Fruit fly (Drosophila melanogaster): Measurements from ENCODE around the gene Osi2.

The Osi2 gene

DNA sequence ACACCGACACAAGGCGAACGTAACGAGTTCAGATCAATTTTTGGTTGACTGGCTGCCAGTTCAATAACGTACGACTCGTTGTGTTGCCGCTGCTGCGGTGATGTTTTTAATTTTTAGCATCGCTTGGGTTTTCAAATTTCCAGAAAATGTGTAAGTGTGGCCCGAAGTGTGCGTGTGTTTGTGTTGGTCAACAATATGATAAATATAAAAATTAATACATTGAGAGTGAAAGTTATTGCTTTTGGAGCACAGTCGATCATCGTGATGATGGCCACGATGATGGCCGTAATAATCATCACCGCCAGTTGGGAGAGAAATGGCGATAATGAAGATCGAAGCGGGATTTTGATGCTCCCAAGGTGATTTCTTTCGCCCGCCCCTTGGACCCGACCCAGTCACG is 17.0 kb downstream of the Osi2 start:
- TF ChIP-seq CTCF (optimal IDR thresholded peaks at IDR 0.05) (no peak), CG8478 (optimal IDR thresholded peaks at IDR 0.05) (no peak)

DNA sequence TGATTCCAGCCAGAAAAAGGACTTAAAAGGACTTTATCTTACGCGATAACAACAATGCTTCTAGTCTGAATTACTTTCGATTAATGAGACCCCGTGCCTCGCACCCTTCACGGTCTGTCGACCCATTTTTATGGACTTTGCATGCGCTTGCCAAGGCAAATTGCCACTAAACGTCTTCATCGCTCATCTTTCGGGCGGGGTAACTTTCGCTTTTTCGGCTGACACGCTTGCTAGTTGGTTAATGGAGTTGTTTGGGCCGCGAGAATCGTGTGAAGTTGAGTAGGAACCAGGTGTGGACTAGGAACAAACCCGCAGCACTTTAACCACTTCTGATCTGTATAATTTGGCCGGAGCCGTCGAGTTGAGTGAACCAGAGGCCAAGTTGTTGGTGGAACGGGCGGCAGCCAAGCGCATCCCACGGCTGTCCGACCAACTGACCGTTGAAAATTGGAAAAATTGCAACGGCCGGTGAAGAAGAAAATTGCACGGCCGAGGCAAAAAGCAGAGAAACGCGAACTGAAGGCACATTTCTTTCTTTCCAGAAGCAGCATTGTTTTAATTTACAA is 17.9 kb downstream of the Osi2 start, which contains the start of gene Osi5:
Osi5 (plus strand) TSS at position 516 of the 566 bp plus-strand sequence.
- TF ChIP-seq CTCF (optimal IDR thresholded peaks at IDR 0.05) = no peak
- no peak for TF ChIP-seq CG8478 (optimal IDR thresholded peaks at IDR 0.05)

DNA sequence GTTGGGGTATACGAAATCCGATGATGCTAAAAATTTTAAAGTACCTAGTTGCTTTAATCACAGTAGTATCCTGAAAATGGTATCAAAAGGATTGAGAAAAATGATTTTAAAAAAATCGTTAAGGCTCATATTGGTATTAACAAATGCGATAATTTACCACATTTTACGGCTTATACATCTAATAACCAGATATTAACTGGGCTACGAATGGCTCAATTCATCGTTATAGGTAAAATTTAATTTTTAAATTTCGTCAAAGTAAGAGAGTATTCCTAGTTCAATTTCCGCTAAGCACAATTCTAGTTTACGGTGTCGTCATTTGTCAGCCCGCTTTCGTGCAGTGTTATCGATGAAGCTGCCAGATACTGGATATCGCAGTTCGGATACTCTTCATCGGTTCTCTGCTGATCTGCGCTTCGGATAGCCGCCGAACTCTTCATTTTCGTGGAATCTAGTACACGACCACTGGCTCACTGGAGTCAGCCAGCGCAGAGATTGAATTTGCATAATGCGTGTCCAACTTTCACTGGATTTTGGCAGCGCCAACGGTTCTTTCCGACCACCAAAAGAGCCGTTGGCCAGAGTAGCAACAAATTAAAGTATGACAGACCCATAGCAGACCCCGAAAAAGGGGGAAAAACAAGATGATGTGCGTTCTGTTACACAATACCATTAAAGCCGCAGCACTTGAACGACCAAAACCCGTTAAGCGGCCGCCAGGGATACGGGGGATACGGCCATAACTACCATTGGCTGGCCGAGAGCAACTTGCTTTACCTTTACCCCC is 20.1 kb downstream of the Osi2 start:
- TF ChIP-seq CTCF (optimal IDR thresholded peaks at IDR 0.05) (no peak), CG8478 (optimal IDR thresholded peaks at IDR 0.05) (no peak)

DNA sequence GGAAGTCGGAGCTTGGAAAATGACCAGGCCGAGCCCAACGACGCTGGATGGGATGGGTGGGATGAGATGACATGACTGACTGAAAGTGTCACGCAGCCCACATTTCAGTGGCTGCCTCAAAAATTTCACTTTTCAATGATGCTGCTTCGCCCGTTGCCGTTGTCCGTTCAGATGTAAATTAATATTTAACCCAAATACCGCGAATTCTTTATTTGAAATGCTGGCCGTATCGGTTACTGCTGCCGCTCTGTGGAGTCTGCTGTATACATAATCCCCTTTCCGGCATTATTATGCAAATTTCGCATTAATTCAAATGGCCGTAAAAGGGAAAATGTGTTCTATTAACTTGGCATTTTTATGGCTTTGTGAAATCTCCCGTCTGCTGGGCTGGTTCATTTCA is 21.1 kb downstream of the Osi2 start:
- TF ChIP-seq CTCF (optimal IDR thresholded peaks at IDR 0.05) (no peak), CG8478 (optimal IDR thresholded peaks at IDR 0.05) (no peak)

DNA sequence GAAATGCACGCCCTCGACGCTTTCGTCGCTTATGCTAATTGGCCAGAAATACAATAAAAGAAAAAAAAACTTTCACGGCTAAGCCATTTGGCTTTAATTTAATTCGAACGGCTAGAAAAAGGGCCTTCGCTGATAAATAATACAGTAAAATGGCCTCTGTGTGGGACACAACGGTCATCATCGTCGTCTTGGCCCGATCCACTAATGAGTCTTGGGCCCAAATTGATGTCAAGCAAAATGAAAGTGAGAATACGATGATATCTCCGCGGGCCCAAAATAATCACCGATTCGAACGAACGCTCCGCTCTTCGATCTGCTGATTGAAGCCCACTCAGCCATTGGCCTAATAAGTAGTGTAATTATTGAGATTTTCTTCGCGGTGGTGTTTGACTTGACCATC is 22.2 kb downstream of the Osi2 start:
- TF ChIP-seq CTCF (optimal IDR thresholded peaks at IDR 0.05) (no peak), CG8478 (optimal IDR thresholded peaks at IDR 0.05) (no peak)

DNA sequence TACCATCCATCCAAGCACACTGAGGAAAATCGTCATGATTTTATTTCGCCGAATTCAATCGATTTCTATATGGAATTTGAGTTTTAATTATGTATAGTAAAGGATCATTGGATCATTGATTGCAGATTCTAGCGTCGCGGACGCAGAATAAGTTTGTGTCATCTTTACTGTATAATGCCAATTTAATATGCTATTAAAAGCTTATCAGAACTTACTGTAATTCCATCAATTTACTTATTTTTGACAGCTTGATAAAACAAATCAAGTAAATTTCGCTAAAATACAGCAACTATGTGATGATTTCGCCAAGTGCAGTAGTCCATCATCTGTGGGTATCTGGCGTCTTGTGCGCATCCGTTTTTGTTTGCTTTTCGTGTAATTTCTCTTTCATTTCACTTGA is 23.9 kb downstream of the Osi2 start:
- TF ChIP-seq CTCF (optimal IDR thresholded peaks at IDR 0.05) = no peak
- TF ChIP-seq CG8478 (optimal IDR thresholded peaks at IDR 0.05) = no peak

DNA sequence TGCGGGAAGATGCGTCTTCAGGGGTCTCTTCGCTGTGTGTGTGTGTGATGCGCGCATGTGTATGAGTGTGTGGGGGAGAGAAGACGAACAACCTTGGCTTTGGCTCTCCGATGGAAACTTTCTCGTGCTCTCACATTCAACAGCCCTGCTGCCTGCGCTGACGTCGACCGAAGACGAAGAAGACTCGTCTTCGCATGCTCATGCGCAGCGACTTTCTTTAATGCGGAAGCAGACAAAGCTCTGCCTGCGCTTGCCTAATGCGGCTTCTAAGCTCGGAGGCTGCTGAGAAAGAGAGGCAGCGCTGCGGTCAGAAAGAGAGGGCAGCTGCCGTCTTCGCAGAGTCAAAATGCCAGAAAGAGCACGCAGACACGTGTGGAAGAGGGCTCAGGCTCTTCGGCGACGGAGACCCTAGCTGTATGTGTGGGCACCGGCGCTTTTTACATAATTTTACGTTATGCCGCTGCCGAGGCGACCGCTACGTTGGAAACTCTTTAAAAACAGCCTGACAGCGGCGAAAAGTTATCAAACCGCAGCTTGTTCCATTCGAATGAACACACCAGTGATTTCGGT is 25.1 kb downstream of the Osi2 start, which contains the start of gene Osi6:
Osi6 (plus strand) TSS at position 520 of the 570 bp plus-strand sequence.
- no peak for TF ChIP-seq CTCF (optimal IDR thresholded peaks at IDR 0.05)
- no peak for TF ChIP-seq CG8478 (optimal IDR thresholded peaks at IDR 0.05)

dm6 chr3R:6238977-6239376 is 29.8 kb downstream of the Osi2 start:
- TF ChIP-seq CTCF (optimal IDR thresholded peaks at IDR 0.05) (no peak), CG8478 (optimal IDR thresholded peaks at IDR 0.05) (no peak)

DNA sequence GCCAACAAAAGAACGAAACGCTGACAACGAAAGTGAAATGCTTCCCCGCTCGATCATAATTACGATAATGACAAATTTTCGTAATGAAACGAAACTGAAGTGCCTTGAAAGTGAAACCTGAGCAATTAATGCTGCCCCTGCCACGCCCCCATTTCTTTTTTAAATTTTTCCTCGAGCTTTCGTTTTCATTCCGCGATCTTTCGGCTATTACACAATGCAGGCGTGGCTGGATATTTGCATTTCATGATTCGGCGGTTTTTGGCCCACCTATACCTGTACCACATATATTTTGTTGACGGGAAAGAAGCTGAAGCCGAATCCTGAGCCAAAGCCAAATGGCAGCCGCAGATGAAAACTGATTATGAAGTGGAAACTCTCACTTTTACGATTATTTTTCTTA is 31.1 kb downstream of the Osi2 start:
- TF ChIP-seq CTCF (optimal IDR thresholded peaks at IDR 0.05) (no peak), CG8478 (optimal IDR thresholded peaks at IDR 0.05) (no peak)

DNA sequence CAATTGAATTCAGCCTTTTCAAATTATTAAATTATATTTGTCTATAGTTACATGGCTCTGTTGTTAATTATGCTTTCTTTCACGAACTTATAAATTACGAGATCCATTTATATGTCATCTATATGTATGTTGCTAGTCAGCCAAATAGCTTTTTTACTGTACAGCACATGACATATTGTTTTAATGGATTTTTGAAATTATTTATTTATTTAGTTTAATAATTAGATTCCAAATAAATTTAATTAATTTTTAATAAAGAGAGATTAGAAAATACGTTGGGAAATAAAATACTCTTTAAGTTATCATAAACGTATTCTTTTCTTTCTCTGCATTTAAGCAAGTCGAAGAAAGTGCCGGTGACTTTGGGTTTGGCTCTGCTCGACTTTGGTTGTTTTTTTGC is 32.1 kb downstream of the Osi2 start:
- TF ChIP-seq CTCF (optimal IDR thresholded peaks at IDR 0.05) (no peak), CG8478 (optimal IDR thresholded peaks at IDR 0.05) (no peak)

DNA sequence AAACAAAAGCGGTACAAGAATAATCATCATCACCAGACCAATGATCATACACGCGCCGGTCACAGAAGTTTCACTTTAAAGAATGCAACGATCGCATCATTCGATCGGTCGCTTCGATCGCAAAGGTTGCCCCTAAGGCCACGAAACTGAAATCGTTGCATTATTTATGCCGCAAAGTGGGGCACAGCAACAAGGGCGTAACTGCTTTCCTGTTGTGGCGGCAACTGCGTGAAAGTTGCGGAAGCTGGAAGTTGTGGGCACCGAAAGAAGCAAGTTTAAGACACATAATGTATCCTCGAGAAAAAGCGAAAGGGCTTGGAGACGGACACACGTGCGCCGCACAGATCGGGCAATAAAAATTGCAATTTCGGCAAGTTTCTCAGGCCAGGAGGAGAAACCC is 34.9 kb downstream of the Osi2 start:
- TF ChIP-seq CG8478 (optimal IDR thresholded peaks at IDR 0.05) = no peak
- TF ChIP-seq CTCF (optimal IDR thresholded peaks at IDR 0.05) = no peak

DNA sequence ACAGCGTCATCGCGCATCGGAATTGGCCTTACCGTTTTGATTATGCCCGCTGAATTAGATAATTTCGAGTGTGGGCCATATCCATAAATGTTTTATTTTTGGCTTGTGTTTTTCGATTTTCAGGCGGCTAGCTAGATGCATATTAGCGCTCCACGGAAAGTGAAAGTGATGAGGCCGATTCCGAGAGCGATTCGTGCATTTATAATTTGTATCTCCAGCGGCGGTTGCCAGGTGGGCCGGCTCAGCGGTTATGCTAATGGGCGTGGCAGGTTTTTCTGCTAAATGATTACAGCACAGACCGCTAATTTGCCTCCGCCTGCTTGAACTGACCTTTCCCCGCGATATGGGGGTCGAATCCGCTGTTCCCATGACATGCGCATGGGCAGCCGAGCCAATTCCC is 35.8 kb downstream of the Osi2 start:
- no peak for TF ChIP-seq CG8478 (optimal IDR thresholded peaks at IDR 0.05)
- TF ChIP-seq CTCF (optimal IDR thresholded peaks at IDR 0.05) = no peak

DNA sequence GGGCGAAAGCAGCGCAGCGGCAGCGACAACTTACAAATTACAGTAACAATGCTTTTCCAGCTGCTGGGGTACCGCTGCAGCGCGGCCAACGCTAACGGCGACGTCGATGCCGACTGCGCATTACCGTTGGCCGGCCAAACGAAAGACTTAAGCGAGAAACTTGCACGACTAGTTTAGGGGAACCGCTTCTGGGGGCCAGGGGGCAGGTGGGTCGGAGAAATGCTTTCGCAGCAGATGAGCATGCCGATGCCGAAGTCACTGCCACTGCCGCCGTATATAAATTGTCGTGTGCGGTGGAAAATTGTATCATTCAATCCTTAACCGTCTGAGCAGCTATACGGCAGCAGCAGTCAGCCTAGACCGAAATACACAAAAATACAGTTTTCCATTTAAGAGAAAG is 39.5 kb downstream of the Osi2 start, which contains the start of gene Osi7:
Osi7 (plus strand) TSS at position 301 of the 400 bp plus-strand sequence.
- TF ChIP-seq CTCF (optimal IDR thresholded peaks at IDR 0.05) (no peak), CG8478 (optimal IDR thresholded peaks at IDR 0.05) (no peak)

- no peak for TF ChIP-seq CTCF (optimal IDR thresholded peaks at IDR 0.05)
Observed at dm6 chr3R:6252809-6253208, 43.6 kb downstream of the Osi2 start.

- TF ChIP-seq CG8478 (optimal IDR thresholded peaks at IDR 0.05) = no peak
- TF ChIP-seq CTCF (optimal IDR thresholded peaks at IDR 0.05) = peak; percentile 82 to 86
Observed at dm6 chr3R:6254438-6254837, 45.3 kb downstream of the Osi2 start.

dm6 chr3R:6254875-6255274 is 45.7 kb downstream of the Osi2 start, which contains the start of gene Osi8:
Gene Osi8, plus strand, starts transcription at chr3R:6255175.
- TF ChIP-seq CG8478 (optimal IDR thresholded peaks at IDR 0.05) (no peak), CTCF (optimal IDR thresholded peaks at IDR 0.05) (no peak)

All from S2 (cell line).